Fruit fly (Drosophila melanogaster): ENCODE measurements around the gene CG11563.

CG11563 gene

DNA sequence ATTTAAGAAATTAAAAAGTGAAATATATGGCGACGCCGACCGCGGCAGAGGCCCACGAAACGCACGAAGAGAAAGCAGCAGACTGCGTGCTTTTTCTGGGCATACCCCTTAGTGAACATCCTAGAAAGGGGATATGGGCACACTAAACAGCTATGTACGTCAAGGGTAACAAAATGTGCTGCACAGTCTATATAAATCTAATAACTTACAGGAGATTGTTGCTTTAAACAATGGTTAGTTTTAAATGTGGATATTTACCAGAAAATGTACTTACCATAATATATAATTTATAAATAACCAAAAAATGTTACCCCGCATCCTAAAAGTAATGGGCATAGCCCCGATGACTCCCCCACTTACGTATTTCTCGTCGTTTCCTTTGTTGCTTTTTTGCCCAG lies 18.7 kb upstream of the CG11563 start (continued):
- no peak for TF ChIP-seq maf-S (GFP tag; optimal IDR thresholded peaks at IDR 0.05)
- peak; percentile 28 for TF ChIP-seq Blimp-1 (GFP tag; optimal IDR thresholded peaks at IDR 0.05)
- TF ChIP-seq Dip3 (GFP tag; optimal IDR thresholded peaks at IDR 0.05) = no peak
- no peak for TF ChIP-seq CG12942 (GFP tag; optimal IDR thresholded peaks at IDR 0.05)
- no peak for TF ChIP-seq tgo (GFP tag; IDR thresholded peaks at IDR 0.05)
- TF ChIP-seq CG30403 (GFP tag; optimal IDR thresholded peaks at IDR 0.05) = peak; percentile 18
- no peak for TF ChIP-seq jumu (GFP tag; optimal IDR thresholded peaks at IDR 0.05)
- no peak for TF ChIP-seq wek (GFP tag; optimal IDR thresholded peaks at IDR 0.05)
- TF ChIP-seq knrl (GFP tag; IDR thresholded peaks at IDR 0.05; ENCODE audit: partially characterized antibody) = no peak
- no peak for TF ChIP-seq MESR4 (GFP tag; optimal IDR thresholded peaks at IDR 0.05)
- TF ChIP-seq Ssrp (tag; optimal IDR thresholded peaks at IDR 0.05) = peak; percentile 10
- peak; percentile 22; the same call in 1 of the 2 replicates for TF ChIP-seq sisA (GFP tag; IDR thresholded peaks at IDR 0.05)
- no peak for TF ChIP-seq Sin3A (optimal IDR thresholded peaks at IDR 0.05)
- TF ChIP-seq CG9215 (GFP tag; IDR thresholded peaks at IDR 0.05) = no peak
- TF ChIP-seq corto (GFP tag; optimal IDR thresholded peaks at IDR 0.05) = no peak
- TF ChIP-seq ac (GFP tag; optimal IDR thresholded peaks at IDR 0.05) = no peak
- no peak for TF ChIP-seq croc (GFP tag; conservative IDR thresholded peaks at IDR 0.05)
- no peak for TF ChIP-seq CG10431 (GFP tag; optimal IDR thresholded peaks at IDR 0.05)
- no peak for TF ChIP-seq CG1792 (GFP tag; optimal IDR thresholded peaks at IDR 0.05)
- peak; percentile 40 for TF ChIP-seq ATbp (GFP tag; optimal IDR thresholded peaks at IDR 0.05)
- no peak for TF ChIP-seq CG17385 (GFP tag; optimal IDR thresholded peaks at IDR 0.05)
- TF ChIP-seq CG6654 (GFP tag; optimal IDR thresholded peaks at IDR 0.05) = peak; percentile 6
- peak; percentile 22 for TF ChIP-seq CG2678 (tag; optimal IDR thresholded peaks at IDR 0.05)
- 0 out of 2 replicates have a peak, but pooled peaks have one; percentile 23 for TF ChIP-seq CG4730 (GFP tag; IDR thresholded peaks at IDR 0.05)
- TF ChIP-seq CG7839 (tag; optimal IDR thresholded peaks at IDR 0.05) = peak; percentile 1
- no peak for TF ChIP-seq D19A (tag; optimal IDR thresholded peaks at IDR 0.05)
- 0 out of 2 replicates have a peak, but pooled peaks have one; percentile 4 for TF ChIP-seq NFAT (GFP tag; IDR thresholded peaks at IDR 0.05)
- no peak for TF ChIP-seq Opbp (GFP tag; IDR thresholded peaks at IDR 0.05; ENCODE audit: partially characterized antibody)
- TF ChIP-seq D (optimal IDR thresholded peaks at IDR 0.05) = no peak
- TF ChIP-seq D (GFP tag; optimal IDR thresholded peaks at IDR 0.05) = no peak
- no peak for TF ChIP-seq CG5180 (GFP tag; optimal IDR thresholded peaks at IDR 0.05)
- TF ChIP-seq CG11085 (GFP tag; IDR thresholded peaks at IDR 0.05) = no peak
- TF ChIP-seq Xbp1 (GFP tag; optimal IDR thresholded peaks at IDR 0.05) = peak; percentile 18
- no peak for TF ChIP-seq prd (optimal IDR thresholded peaks at IDR 0.05)
- TF ChIP-seq prd (GFP tag; IDR thresholded peaks at IDR 0.05) = peak; percentile 35; the same call in 1 of the 3 replicates

- peak; percentile 54 for TF ChIP-seq nom (GFP tag; optimal IDR thresholded peaks at IDR 0.05)
- no peak for TF ChIP-seq usp (GFP tag; optimal IDR thresholded peaks at IDR 0.05)
These were observed 17.9 kb upstream of the CG11563 start for dm6 chr3R:31718967-31719366.

DNA sequence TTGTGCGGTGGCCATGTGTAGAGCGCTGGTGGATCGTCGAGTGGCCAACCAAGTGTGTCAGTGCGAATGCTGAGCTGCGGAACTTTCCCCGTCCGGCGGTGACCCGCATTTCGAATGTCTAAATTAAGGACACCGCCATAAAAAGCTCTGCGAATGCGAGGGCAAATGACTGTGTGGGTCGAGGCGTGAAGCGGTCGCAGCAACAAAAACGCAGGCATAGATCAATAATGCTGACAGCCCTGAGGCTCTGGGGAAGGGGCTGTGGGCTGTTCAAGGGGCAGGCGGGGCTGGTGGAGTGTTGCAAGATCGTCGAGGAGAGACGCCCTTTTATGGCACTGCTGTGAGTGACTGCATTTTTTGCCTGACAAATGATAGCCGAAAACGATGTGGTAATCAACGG lies 17.3 kb upstream of the CG11563 start:
- TF ChIP-seq ken (GFP tag; IDR thresholded peaks at IDR 0.05) (0 out of 3 replicates have a peak, but pooled peaks have one; percentile 11), CG10366 (GFP tag; IDR thresholded peaks at IDR 0.05) (0 out of 2 replicates have a peak, but pooled peaks have one; percentile 16), crol (GFP tag; IDR thresholded peaks at IDR 0.05) (peak; percentile 54), HmgZ (tag; optimal IDR thresholded peaks at IDR 0.05) (no peak), sr (GFP tag; IDR thresholded peaks at IDR 0.05) (peak; percentile 75; the same call in 2 of the 3 replicates), dmrt11E (tag; optimal IDR thresholded peaks at IDR 0.05) (no peak), ap (GFP tag; IDR thresholded peaks at IDR 0.05) (no peak), mirr (GFP tag; optimal IDR thresholded peaks at IDR 0.05) (no peak), lov (optimal IDR thresholded peaks at IDR 0.05) (no peak), lov (GFP tag; IDR thresholded peaks at IDR 0.05) (0 out of 3 replicates have a peak, but pooled peaks have one; percentile 29), twi (tag; optimal IDR thresholded peaks at IDR 0.05) (no peak), CG12155 (GFP tag; optimal IDR thresholded peaks at IDR 0.05) (no peak), gcm (GFP tag; optimal IDR thresholded peaks at IDR 0.05) (peak; percentile 41), Dip3 (GFP tag; optimal IDR thresholded peaks at IDR 0.05) (no peak), CG12219 (GFP tag; optimal IDR thresholded peaks at IDR 0.05) (no peak), slbo (GFP tag; IDR thresholded peaks at IDR 0.05) (0 out of 2 replicates have a peak, but pooled peaks have one; percentile 14)
